Worm (Caenorhabditis elegans): ENCODE results near the gene athp-2.

DNA sequence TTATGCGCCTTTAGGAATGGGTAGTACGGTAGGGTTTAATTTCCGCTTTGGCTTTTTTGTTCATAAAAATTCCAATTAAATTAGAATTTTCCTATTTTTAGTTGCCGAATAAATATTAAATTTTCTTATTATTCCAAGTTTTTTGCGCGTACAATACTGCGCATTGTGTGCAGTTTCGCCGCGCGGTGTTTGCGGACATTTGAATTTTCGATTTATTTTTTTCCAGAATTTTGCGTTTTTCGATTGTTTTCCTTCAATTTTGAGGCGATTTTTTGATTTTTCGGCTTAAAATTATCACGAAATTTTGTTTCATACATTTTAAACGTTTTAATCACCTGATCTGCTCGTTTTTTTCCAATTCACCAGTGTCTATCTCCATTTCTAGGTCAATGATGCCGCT lies 17.1 kb upstream of the athp-2 start, which contains the start of gene H20J04.6:
- TF ChIP-seq ceh-9 (tag; optimal IDR thresholded peaks at IDR 0.05) (no peak), snpc-4 (tag; optimal IDR thresholded peaks at IDR 0.05) (no peak), nhr-237 (tag; optimal IDR thresholded peaks at IDR 0.05) (no peak), zag-1 (tag; optimal IDR thresholded peaks at IDR 0.05) (no peak), unc-62 (GFP tag; optimal IDR thresholded peaks at IDR 0.05) (no peak), nhr-77 (tag; optimal IDR thresholded peaks at IDR 0.05) (no peak), ama-1 (optimal IDR thresholded peaks at IDR 0.05) (no peak)
